Worm (Caenorhabditis elegans): Measurements from ENCODE around the gene ZK666.12.

The ZK666.12 gene

DNA sequence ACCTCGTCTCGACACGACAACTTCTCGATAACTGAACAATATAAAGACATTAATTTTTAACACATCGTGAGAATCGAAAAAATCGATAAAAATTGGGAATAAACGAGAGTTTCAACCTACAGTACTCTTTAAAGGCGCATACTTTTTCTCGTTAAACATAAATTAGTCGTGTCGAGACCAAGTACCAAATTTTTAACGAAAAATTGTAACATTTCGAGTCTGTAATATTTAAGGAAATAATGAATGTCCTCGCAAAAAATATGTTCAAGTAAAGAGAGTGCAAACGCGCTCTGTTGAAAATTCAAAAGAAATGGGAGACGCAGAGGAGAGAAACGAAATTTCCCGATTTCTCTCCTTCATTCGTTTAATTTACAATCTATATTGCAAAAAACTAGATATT, 45.7 kb upstream of the ZK666.12 start (continued):
- TF ChIP-seq hlh-17 (GFP tag; optimal IDR thresholded peaks at IDR 0.05; ENCODE audit: borderline replicate concordance), result no peak
- TF ChIP-seq irx-1 (tag; optimal IDR thresholded peaks at IDR 0.05), result no peak
- no peak for TF ChIP-seq ceh-82 (tag; optimal IDR thresholded peaks at IDR 0.05)
- no peak for TF ChIP-seq nhr-237 (tag; optimal IDR thresholded peaks at IDR 0.05)
- no peak for TF ChIP-seq xbp-1 (tag; optimal IDR thresholded peaks at IDR 0.05)
- TF ChIP-seq isw-1 (GFP tag; IDR thresholded peaks at IDR 0.05), result no peak
- no peak for TF ChIP-seq egl-27 (tag; optimal IDR thresholded peaks at IDR 0.05)
- no peak for TF ChIP-seq unc-98 (GFP tag; IDR thresholded peaks at IDR 0.05)
- no peak for TF ChIP-seq nhr-12 (tag; optimal IDR thresholded peaks at IDR 0.05)
- TF ChIP-seq fos-1 (tag; optimal IDR thresholded peaks at IDR 0.05), result no peak
- TF ChIP-seq ces-1 (GFP tag; optimal IDR thresholded peaks at IDR 0.05), result no peak
- TF ChIP-seq nhr-90 (tag; optimal IDR thresholded peaks at IDR 0.05; ENCODE audit: poor library complexity), result peak; percentile 35
- no peak for TF ChIP-seq ceh-90 (tag; optimal IDR thresholded peaks at IDR 0.05)
- TF ChIP-seq ztf-11 (tag; optimal IDR thresholded peaks at IDR 0.05), result no peak
- no peak for TF ChIP-seq vab-15 (tag; optimal IDR thresholded peaks at IDR 0.05)
- TF ChIP-seq C34B4.2 (tag; optimal IDR thresholded peaks at IDR 0.05), result no peak
- TF ChIP-seq fkh-8 (tag; optimal IDR thresholded peaks at IDR 0.05), result no peak
- TF ChIP-seq efl-3 (GFP tag; optimal IDR thresholded peaks at IDR 0.05), result no peak
- TF ChIP-seq pag-3 (tag; optimal IDR thresholded peaks at IDR 0.05; ENCODE audit: borderline replicate concordance, insufficient read depth), result no peak
- TF ChIP-seq jun-1 (tag; optimal IDR thresholded peaks at IDR 0.05), result no peak
- no peak for TF ChIP-seq unc-62 (GFP tag; optimal IDR thresholded peaks at IDR 0.05)
- TF ChIP-seq fkh-4 (tag; optimal IDR thresholded peaks at IDR 0.05; ENCODE audit: borderline replicate concordance), result no peak
- TF ChIP-seq zip-4 (GFP tag; optimal IDR thresholded peaks at IDR 0.05), result no peak
- no peak for TF ChIP-seq lin-15B (tag; optimal IDR thresholded peaks at IDR 0.05)
- TF ChIP-seq Y116A8C.19 (tag; optimal IDR thresholded peaks at IDR 0.05; ENCODE audit: borderline replicate concordance), result no peak
- no peak for TF ChIP-seq zag-1 (tag; optimal IDR thresholded peaks at IDR 0.05)
- no peak for TF ChIP-seq unc-130 (tag; optimal IDR thresholded peaks at IDR 0.05)
- no peak for TF ChIP-seq nhr-20 (tag; optimal IDR thresholded peaks at IDR 0.05)
- no peak for TF ChIP-seq fkh-10 (GFP tag; optimal IDR thresholded peaks at IDR 0.05)
- no peak for TF ChIP-seq F16B12.6 (tag; optimal IDR thresholded peaks at IDR 0.05)
- TF ChIP-seq nhr-71 (tag; optimal IDR thresholded peaks at IDR 0.05), result peak; percentile 27
- no peak for TF ChIP-seq nhr-19 (GFP tag; conservative IDR thresholded peaks at IDR 0.05)
- peak; percentile 69 for TF ChIP-seq ama-1 (optimal IDR thresholded peaks at IDR 0.05)
- no peak for TF ChIP-seq aha-1 (tag; optimal IDR thresholded peaks at IDR 0.05)
- no peak for TF ChIP-seq snpc-4 (tag; optimal IDR thresholded peaks at IDR 0.05)
- TF ChIP-seq swsn-7 (tag; optimal IDR thresholded peaks at IDR 0.05), result no peak
- TF ChIP-seq sup-37 (GFP tag; optimal IDR thresholded peaks at IDR 0.05), result no peak
- TF ChIP-seq snu-23 (GFP tag; optimal IDR thresholded peaks at IDR 0.05), result peak; percentile 30
- TF ChIP-seq unc-86 (tag; optimal IDR thresholded peaks at IDR 0.05), result no peak
- TF ChIP-seq ceh-63 (GFP tag; optimal IDR thresholded peaks at IDR 0.05), result no peak
- peak in 1 of 2 experiments; percentile 22 for TF ChIP-seq lin-35 (GFP tag; optimal IDR thresholded peaks at IDR 0.05)
- TF ChIP-seq nhr-77 (tag; optimal IDR thresholded peaks at IDR 0.05), result no peak
- no peak for TF ChIP-seq alr-1 (tag; optimal IDR thresholded peaks at IDR 0.05; ENCODE audit: borderline replicate concordance)
- peak in 1 of 2 experiments; percentile 12 for TF ChIP-seq efl-1 (optimal IDR thresholded peaks at IDR 0.05)
- TF ChIP-seq efl-1 (GFP tag; optimal IDR thresholded peaks at IDR 0.05 in 1 of 2), result peak in 1 of 2 experiments; percentile 18
- no peak for TF ChIP-seq pqm-1 (tag; optimal IDR thresholded peaks at IDR 0.05)
- TF ChIP-seq nhr-47 (tag; optimal IDR thresholded peaks at IDR 0.05), result peak; percentile 10
- TF ChIP-seq mab-9 (GFP tag; IDR thresholded peaks at IDR 0.05), result no peak
- TF ChIP-seq sox-4 (tag; optimal IDR thresholded peaks at IDR 0.05), result no peak
- TF ChIP-seq egl-13 (tag; optimal IDR thresholded peaks at IDR 0.05), result no peak
- TF ChIP-seq hlh-4 (tag; optimal IDR thresholded peaks at IDR 0.05), result no peak
- no peak for TF ChIP-seq nhr-84 (tag; optimal IDR thresholded peaks at IDR 0.05)
- TF ChIP-seq mdl-1 (tag; optimal IDR thresholded peaks at IDR 0.05), result no peak
- TF ChIP-seq unc-30 (tag; optimal IDR thresholded peaks at IDR 0.05), result no peak

Data from whole organism, L1 larva.